Worm (Caenorhabditis elegans): ENCODE data around the gene Y41C4A.12.

Gene Y41C4A.12

DNA sequence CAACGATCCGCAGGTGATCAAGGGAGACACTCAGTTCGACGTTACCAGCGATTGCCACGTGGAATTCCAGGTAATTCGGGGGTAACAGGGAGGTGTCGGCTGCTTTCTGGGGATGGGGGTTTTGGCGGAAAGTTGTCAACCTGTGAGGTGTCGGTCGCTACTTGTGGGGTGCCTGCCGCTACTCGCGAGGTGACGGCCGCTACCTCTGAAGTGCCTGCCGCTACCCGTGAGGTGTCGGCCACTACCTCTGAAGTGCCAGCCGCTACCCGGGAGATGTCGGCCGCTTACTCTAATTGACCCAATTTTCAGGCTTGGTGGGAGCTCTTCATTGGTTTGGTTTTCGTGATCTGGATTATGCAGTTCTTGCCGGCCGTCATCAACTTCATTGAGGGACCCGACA is 4.4 kb upstream of the Y41C4A.12 start:
- TF ChIP-seq dao-5 (tag; optimal IDR thresholded peaks at IDR 0.05) (no peak), W03F9.2 (tag; optimal IDR thresholded peaks at IDR 0.05) (no peak), him-1 (tag; optimal IDR thresholded peaks at IDR 0.05) (no peak)

- TF ChIP-seq W03F9.2 (tag; optimal IDR thresholded peaks at IDR 0.05) (no peak), him-1 (tag; optimal IDR thresholded peaks at IDR 0.05) (no peak), dao-5 (tag; optimal IDR thresholded peaks at IDR 0.05) (no peak)
Observed at ce11 chrIII:11730312-11730711, 3.8 kb upstream of the Y41C4A.12 start, which contains the start of gene Y41C4A.18. TSS of gene Y41C4A.18 (plus strand) at chrIII:11730612.

- no peak for TF ChIP-seq him-1 (tag; optimal IDR thresholded peaks at IDR 0.05)
- no peak for TF ChIP-seq dao-5 (tag; optimal IDR thresholded peaks at IDR 0.05)
- TF ChIP-seq W03F9.2 (tag; optimal IDR thresholded peaks at IDR 0.05) = no peak
Observed at ce11 chrIII:11727010-11727409, 520 bp upstream of the Y41C4A.12 start.

ce11 chrIII:11721405-11721804 is 5.1 kb downstream of the Y41C4A.12 start, which contains the start of gene Y41C4A.32:
TSS of gene Y41C4A.32 (plus strand) at chrIII:11721706.
- TF ChIP-seq dao-5 (tag; optimal IDR thresholded peaks at IDR 0.05) = no peak

DNA sequence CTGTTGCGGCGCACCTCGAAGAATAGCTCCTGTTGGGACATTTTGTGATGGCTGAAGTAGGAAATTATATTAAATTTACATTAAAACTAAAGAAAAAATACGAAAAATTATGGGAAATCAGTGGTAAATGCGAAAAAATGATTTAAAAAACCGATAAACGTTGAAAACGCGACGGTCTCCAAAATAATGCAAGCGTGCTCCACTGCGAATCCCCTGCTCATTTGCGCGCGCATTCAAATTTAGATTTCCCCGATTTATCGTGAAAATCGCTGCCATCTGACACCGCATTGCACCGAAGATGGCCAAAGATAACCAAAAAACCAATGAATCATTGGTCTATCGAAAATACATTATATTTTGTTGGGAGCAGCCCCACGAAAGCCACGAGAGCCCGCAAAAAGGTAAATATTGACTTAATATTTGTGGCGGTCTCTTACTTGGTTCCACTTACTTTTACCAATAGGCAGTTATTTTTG is 7.1 kb downstream of the Y41C4A.12 start, which contains the start of the genes elb-1 and Y41C4A.11:
Gene elb-1, minus strand, starts transcription at position 51 of the 476 bp plus-strand sequence.
Gene Y41C4A.11, plus strand, starts transcription at position 461 of the 476 bp plus-strand sequence.
- TF ChIP-seq W03F9.2 (tag; optimal IDR thresholded peaks at IDR 0.05) (no peak), dao-5 (tag; optimal IDR thresholded peaks at IDR 0.05) (no peak), him-1 (tag; optimal IDR thresholded peaks at IDR 0.05) (no peak)

- no peak for TF ChIP-seq him-1 (tag; optimal IDR thresholded peaks at IDR 0.05)
- no peak for TF ChIP-seq W03F9.2 (tag; optimal IDR thresholded peaks at IDR 0.05)
- TF ChIP-seq dao-5 (tag; optimal IDR thresholded peaks at IDR 0.05) = no peak
Observed at ce11 chrIII:11718548-11718947, 7.9 kb downstream of the Y41C4A.12 start, which contains the start of gene Y41C4A.9. TSS of gene Y41C4A.9 (minus strand) at chrIII:11718645.

- TF ChIP-seq W03F9.2 (tag; optimal IDR thresholded peaks at IDR 0.05) (no peak), dao-5 (tag; optimal IDR thresholded peaks at IDR 0.05) (no peak), him-1 (tag; optimal IDR thresholded peaks at IDR 0.05) (no peak)
Observed at ce11 chrIII:11708722-11709121, 17.8 kb downstream of the Y41C4A.12 start, which contains the start of gene Y41C4A.8. TSS of gene Y41C4A.8 (minus strand) at chrIII:11708822.

- TF ChIP-seq dao-5 (tag; optimal IDR thresholded peaks at IDR 0.05) = no peak
- no peak for TF ChIP-seq him-1 (tag; optimal IDR thresholded peaks at IDR 0.05)
- TF ChIP-seq W03F9.2 (tag; optimal IDR thresholded peaks at IDR 0.05) = no peak
Observed at ce11 chrIII:11706665-11707064, 19.8 kb downstream of the Y41C4A.12 start, which contains the start of gene col-96. TSS of gene col-96 (minus strand) at chrIII:11706765.

DNA sequence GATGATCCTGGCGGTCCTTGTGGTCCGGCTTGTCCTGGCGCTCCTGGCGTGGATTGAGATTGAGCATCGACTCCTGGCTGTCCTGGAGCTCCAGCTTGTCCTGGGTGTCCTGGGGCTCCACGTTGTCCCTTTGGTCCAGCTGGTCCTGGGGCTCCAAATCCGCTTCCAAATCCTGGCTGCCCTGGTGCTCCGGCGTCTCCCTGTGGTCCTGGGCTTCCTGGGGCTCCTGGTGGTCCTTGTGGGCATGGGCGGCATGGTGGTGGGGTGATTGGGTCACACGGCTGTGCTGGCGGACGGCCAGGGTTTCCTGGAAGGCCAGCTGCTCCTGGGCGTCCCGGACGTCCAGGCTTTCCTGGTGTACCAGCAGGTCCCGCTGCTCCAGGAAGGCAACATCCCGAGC is 20.6 kb downstream of the Y41C4A.12 start:
- TF ChIP-seq W03F9.2 (tag; optimal IDR thresholded peaks at IDR 0.05) = no peak
- TF ChIP-seq dao-5 (tag; optimal IDR thresholded peaks at IDR 0.05) = no peak
- TF ChIP-seq him-1 (tag; optimal IDR thresholded peaks at IDR 0.05) = no peak

ce11 chrIII:11704377-11704978 is 22.0 kb downstream of the Y41C4A.12 start:
- TF ChIP-seq him-1 (tag; optimal IDR thresholded peaks at IDR 0.05) (no peak), W03F9.2 (tag; optimal IDR thresholded peaks at IDR 0.05) (no peak), dao-5 (tag; optimal IDR thresholded peaks at IDR 0.05) (no peak)

- TF ChIP-seq him-1 (tag; optimal IDR thresholded peaks at IDR 0.05) = no peak
- TF ChIP-seq dao-5 (tag; optimal IDR thresholded peaks at IDR 0.05) = no peak
Observed at ce11 chrIII:11703776-11704093, 22.8 kb downstream of the Y41C4A.12 start, which contains the start of gene col-95. TSS of gene col-95 (plus strand) at chrIII:11703994.

- TF ChIP-seq him-1 (tag; optimal IDR thresholded peaks at IDR 0.05) = no peak
- TF ChIP-seq dao-5 (tag; optimal IDR thresholded peaks at IDR 0.05) = no peak
- no peak for TF ChIP-seq W03F9.2 (tag; optimal IDR thresholded peaks at IDR 0.05)
Observed at ce11 chrIII:11703006-11703775, 23.3 kb downstream of the Y41C4A.12 start.

DNA sequence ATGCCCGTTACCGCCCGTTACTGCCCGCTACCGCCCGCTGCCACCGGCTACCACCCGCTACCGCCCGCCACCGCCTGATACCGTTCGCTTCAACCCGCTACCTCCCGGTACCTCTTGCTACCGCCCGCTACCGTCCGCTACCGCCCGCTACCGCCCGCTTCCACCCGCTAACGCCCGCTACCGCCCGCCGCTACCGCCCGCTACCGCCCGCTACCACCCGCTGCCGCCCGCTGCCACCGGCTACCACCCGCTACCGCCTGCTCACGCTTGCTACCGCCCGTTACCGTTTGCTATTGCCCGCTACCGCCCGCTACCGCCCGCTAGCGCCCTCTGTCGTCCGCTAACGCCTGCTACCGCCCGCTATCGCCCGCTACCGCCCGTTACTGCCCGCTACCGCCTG is 24.6 kb downstream of the Y41C4A.12 start:
- TF ChIP-seq W03F9.2 (tag; optimal IDR thresholded peaks at IDR 0.05) = no peak
- TF ChIP-seq dao-5 (tag; optimal IDR thresholded peaks at IDR 0.05) = no peak
- no peak for TF ChIP-seq him-1 (tag; optimal IDR thresholded peaks at IDR 0.05)

DNA sequence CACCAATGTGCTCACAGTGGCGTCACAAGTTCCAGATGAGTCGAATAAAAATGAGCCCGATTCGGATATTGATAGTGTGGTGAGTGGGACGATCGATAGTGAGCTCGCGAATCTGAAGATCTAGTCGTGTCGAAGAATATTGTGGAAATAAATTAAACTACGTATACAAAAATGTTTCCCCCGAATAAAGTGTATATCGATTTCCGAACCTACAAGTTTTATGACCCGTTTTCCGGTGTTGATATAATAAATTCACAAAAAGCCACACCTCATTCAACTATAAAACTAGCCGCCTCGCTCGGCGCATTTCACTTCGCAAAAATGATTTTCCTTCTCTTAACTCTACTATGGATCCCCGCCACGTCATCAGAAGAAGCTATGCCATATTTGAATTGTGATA is 26.5 kb downstream of the Y41C4A.12 start, which contains the start of gene pqn-84:
Gene pqn-84, plus strand, starts transcription at position 301 of the 400 bp plus-strand sequence.
- TF ChIP-seq him-1 (tag; optimal IDR thresholded peaks at IDR 0.05) (no peak), dao-5 (tag; optimal IDR thresholded peaks at IDR 0.05) (no peak), W03F9.2 (tag; optimal IDR thresholded peaks at IDR 0.05) (no peak)

Data from whole organism, L4/young adult.